Worm (Caenorhabditis elegans): ENCODE measurements around the gene ril-2.

The ril-2 gene

DNA sequence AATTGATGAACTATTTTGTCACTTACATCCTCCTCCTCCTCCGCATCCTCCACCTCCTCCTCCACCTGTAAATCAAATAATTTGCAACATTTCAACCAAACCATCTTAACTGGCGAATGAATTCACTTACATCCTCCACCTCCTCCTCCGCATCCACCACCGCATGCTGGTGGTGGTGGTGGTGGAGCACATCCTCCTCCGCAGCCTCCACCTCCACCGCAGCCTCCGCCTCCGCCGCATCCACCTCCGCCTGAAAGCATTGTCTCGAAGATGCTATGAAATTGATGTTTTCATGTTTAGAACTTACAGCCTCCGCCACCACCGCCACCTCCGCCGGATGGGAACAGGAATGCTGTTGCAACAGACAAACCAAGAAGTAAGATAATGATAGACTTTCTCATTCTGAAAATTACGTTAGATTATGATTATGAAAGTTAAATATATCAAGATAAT lies 22.4 kb downstream of the ril-2 start, which contains the start of gene grl-23:
Gene grl-23, minus strand, starts transcription at position 403 of the 453 bp plus-strand sequence.
- no peak for TF ChIP-seq W03F9.2 (tag; optimal IDR thresholded peaks at IDR 0.05)
- TF ChIP-seq dao-5 (tag; optimal IDR thresholded peaks at IDR 0.05), result no peak

DNA sequence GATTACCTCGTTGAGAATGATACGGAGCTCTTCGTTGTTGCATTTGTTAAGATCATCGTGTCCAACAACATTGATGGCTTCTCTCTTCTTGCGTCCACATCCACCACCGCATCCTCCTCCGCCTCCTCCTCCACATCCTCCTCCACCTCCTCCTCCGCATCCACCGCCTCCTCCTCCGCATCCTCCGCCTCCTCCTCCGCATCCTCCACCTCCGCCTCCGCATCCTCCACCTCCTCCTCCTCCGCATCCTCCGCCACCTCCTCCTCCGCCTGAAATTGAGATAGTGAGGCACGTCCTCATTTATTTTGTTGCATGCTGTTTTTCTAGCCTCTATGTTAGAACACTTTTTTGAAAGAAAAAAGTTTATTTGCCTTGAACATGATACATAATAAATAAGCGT lies 23.1 kb downstream of the ril-2 start:
- TF ChIP-seq W03F9.2 (tag; optimal IDR thresholded peaks at IDR 0.05), result no peak

ce11 chrV:12570271-12570670 lies 28.7 kb downstream of the ril-2 start:
- no peak for TF ChIP-seq him-1 (tag; optimal IDR thresholded peaks at IDR 0.05)
- TF ChIP-seq dao-5 (tag; optimal IDR thresholded peaks at IDR 0.05), result no peak
- TF ChIP-seq W03F9.2 (tag; optimal IDR thresholded peaks at IDR 0.05), result no peak

DNA sequence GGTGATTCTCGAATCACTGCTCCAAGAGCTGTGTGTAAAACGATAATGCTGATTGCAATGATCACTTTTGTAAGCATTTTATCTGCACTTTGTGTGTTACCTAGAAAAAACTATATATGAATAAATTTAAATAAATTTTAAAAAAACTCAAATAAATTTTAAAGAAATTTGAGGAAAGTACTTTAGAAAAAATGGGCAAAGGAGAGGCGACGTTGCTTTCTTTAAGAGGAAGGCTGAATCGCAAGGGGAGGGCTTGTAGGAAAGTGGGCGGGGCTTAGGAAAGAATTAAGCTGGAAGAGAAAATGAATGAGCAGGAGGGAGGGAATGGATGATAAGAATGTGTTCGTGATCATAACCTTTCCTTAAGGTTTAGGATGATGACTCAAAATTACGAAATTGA lies 31.1 kb downstream of the ril-2 start, which contains the start of gene E02A10.4:
Gene E02A10.4, minus strand, starts transcription at position 101 of the 400 bp plus-strand sequence.
- TF ChIP-seq him-1 (tag; optimal IDR thresholded peaks at IDR 0.05) (no peak), W03F9.2 (tag; optimal IDR thresholded peaks at IDR 0.05) (no peak), dao-5 (tag; optimal IDR thresholded peaks at IDR 0.05) (no peak)

DNA sequence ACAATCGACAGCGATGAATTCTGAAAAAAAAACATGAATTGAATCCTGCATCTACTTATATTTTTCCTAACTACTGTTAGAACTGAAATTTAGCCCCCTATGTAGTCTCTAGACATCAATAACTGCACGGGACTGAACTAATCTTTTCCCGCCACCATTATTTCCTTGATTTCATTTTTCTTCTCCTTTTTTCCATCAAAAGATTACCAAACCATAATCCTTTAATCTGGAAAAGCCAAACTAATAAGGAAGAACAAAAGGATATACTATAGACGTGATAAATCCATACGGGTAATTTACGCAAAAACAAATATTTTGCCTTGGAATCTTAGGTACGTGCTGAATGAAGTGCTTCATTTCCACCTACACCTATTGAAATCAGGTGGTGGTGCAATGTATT lies 31.6 kb downstream of the ril-2 start:
- TF ChIP-seq him-1 (tag; optimal IDR thresholded peaks at IDR 0.05), result no peak
- TF ChIP-seq dao-5 (tag; optimal IDR thresholded peaks at IDR 0.05), result no peak
- no peak for TF ChIP-seq W03F9.2 (tag; optimal IDR thresholded peaks at IDR 0.05)

DNA sequence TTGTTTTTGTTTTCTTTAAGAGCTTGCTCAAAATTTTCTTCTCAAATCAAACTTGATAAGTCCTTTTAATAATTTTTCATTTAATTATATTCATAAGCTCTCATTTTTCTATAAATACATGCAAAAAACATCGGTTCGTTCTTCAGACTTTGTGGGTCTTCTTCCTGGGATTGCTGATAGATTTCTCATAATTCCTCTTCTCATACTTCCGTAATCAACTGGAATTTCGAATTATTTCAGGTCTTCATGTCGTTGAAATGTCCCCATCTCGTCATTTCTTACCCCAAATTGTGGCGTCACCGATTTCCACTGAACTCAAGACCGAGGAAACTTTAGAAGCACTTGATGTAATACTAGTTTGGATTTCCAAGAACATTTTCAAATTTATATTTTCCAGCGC lies 34.1 kb downstream of the ril-2 start:
- TF ChIP-seq W03F9.2 (tag; optimal IDR thresholded peaks at IDR 0.05) (no peak), him-1 (tag; optimal IDR thresholded peaks at IDR 0.05) (no peak), dao-5 (tag; optimal IDR thresholded peaks at IDR 0.05) (no peak)

DNA sequence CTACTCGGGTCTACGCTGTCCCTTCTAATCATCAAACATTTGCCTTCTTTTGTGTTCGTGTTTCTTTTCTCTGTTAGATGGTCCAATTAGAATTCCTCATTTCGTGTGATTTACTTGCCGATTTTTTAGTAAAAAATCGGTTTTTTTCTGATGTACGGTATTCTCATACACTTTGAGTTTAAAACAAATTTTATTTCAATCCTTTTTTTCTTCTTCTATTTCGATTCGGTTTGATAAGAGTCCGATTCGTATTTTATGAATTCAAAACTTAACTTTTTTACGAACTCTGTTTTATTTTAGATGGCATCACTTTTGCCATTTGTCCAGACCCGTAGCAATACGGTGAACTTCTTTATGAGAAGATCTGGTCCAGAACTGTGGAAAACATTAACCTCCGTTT lies 35.8 kb downstream of the ril-2 start, which contains the start of gene mrps-5:
Gene mrps-5, plus strand, starts transcription at position 301 of the 400 bp plus-strand sequence.
- TF ChIP-seq dao-5 (tag; optimal IDR thresholded peaks at IDR 0.05) (no peak), W03F9.2 (tag; optimal IDR thresholded peaks at IDR 0.05) (no peak), him-1 (tag; optimal IDR thresholded peaks at IDR 0.05) (no peak)

ce11 chrV:12560328-12560782 lies 38.6 kb downstream of the ril-2 start, which contains the start of gene sel-1:
Gene sel-1, plus strand, starts transcription at chrV:12560732.
- no peak for TF ChIP-seq dao-5 (tag; optimal IDR thresholded peaks at IDR 0.05)
- TF ChIP-seq him-1 (tag; optimal IDR thresholded peaks at IDR 0.05), result no peak
- TF ChIP-seq W03F9.2 (tag; optimal IDR thresholded peaks at IDR 0.05), result no peak

DNA sequence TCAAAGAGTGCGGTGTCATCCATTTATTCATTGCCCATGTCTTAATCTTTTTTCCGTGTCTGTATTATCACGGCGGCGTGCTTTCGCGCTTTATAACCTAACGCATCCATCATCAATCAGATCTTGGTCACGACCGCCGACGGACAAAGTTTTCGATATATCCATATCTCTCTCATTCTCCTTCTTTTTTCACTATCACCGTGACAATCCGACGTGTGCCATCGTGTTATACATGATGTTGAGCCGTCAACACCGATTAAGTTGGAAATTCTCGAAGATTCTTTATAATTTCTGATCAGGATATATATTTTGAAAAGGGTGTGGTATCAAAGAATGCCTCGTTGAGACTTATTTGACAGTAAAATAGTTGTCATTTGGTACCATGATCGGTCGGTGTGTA lies 42.1 kb downstream of the ril-2 start:
- TF ChIP-seq W03F9.2 (tag; optimal IDR thresholded peaks at IDR 0.05) (no peak), him-1 (tag; optimal IDR thresholded peaks at IDR 0.05) (no peak), dao-5 (tag; optimal IDR thresholded peaks at IDR 0.05) (no peak)

DNA sequence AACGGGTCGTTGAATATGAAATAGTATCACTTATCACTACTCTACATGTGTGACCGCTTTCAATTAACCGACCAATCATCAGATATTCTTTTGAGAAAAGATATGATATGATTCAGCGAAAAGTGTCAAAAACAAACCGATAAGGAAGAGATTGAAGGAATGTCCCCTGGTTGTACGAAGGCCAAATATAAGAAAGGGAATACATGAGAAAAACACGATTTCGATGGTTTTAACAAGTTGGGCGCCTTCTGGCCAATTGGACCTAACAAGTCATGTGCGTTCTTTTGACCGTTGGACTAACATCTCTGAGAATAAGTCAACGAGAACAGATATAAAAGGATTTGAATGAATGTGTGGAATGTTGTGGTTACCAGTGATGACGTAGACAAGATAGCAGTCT lies 43.1 kb downstream of the ril-2 start:
- TF ChIP-seq dao-5 (tag; optimal IDR thresholded peaks at IDR 0.05) (no peak), him-1 (tag; optimal IDR thresholded peaks at IDR 0.05) (no peak), W03F9.2 (tag; optimal IDR thresholded peaks at IDR 0.05) (no peak)

DNA sequence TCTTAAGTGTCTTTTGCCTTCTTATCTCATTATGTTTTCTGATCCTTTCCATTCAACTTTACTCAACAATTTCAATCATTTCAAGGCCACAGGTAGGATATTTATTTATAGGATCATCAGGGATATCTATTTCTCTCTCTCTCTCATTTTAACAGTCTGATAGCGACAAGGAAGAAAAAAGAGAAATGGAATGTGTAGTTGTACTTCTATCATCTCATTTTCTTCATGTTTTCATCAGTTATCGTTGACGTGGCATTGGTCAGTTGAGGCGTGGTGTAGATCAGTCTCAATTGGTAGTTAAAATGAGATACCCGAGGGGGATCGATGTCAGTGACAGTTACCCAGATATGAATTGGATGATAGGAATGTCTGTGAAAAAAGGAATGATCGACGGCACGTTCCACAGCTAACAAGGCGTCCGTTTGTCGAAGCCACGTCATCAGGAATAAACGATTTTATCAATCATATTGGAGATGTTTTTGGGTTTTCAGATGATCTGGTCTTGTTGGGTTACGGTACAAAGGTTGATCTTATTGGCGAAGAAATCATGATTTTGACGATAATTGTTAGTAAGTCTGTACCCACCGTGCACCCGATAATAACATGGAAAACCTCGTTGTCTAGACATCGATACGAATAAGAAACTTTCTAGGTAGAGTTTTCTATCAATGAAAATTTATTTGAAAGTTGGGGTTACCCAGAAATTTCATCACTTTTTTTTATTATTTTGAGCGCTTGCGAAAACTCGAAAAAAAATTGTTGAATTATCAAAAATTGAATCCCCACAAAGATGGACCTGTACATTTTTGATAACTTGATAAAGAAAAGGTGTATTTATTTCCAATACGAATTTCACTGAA lies 44.6 kb downstream of the ril-2 start:
- TF ChIP-seq dao-5 (tag; optimal IDR thresholded peaks at IDR 0.05) (no peak), him-1 (tag; optimal IDR thresholded peaks at IDR 0.05) (no peak), W03F9.2 (tag; optimal IDR thresholded peaks at IDR 0.05) (no peak)

- TF ChIP-seq him-1 (tag; optimal IDR thresholded peaks at IDR 0.05), result no peak
- no peak for TF ChIP-seq W03F9.2 (tag; optimal IDR thresholded peaks at IDR 0.05)
- TF ChIP-seq dao-5 (tag; optimal IDR thresholded peaks at IDR 0.05), result no peak
Observed at ce11 chrV:12553286-12553725, 45.7 kb downstream of the ril-2 start.

DNA sequence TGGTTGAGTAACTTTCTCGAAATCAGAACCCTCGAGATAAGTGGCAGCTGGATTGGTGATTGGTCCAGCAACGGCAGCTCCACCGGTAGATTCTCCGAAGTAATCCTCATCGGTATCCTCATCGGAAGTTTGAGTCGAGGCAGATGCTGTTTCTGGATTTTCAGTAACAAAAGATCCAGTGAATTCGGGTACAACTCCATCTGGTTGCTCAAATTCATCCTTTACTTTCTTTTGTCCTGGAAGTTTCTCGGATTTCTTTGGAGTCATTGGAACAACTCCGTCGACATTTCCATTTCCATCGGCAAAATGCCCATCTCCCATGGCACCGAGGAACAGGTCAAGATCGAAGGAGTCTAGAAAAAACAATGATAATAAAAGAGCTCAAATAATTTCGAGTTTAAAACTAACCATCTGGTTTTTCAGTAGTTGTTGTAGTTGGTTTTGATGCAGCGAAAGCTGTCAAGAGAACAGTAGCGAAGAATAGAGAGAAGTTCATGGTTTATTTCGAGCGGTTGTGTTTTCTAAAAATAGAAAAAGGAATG lies 46.2 kb downstream of the ril-2 start, which contains the start of gene F45D3.4:
Gene F45D3.4, minus strand, starts transcription at position 521 of the 542 bp plus-strand sequence.
- TF ChIP-seq dao-5 (tag; optimal IDR thresholded peaks at IDR 0.05) (no peak), him-1 (tag; optimal IDR thresholded peaks at IDR 0.05) (no peak), W03F9.2 (tag; optimal IDR thresholded peaks at IDR 0.05) (no peak)

All from whole organism, L4/young adult.